Worm (Caenorhabditis elegans) whole organism, midembryonic: ENCODE data around the gene T28A11.16.

Source experiments
- T22C8.4 ChIP-seq: fragments of 200-800 bp; sonication (Bioruptor generic); IDR thresholded peaks from 2 replicates; pipeline ENCODE4 v1.3.6; 2022; ENCODE audit warnings: missing genetic modification characterization, missing compliant biosample characterization
- cog-1 ChIP-seq: sonication (generic microtip); optimal IDR thresholded peaks from 2 replicates; lab custom pipeline; 2016; ENCODE audit warnings: missing genetic modification characterization, missing compliant biosample characterization
- flt-1 ChIP-seq: fragments of 200-800 bp; sonication (Bioruptor generic); IDR thresholded peaks from 2 replicates; pipeline ENCODE4 v1.3.6; 2022; ENCODE audit warnings: missing genetic modification characterization, missing compliant biosample characterization
- klf-2 ChIP-seq: fragments of 200-800 bp; sonication (Bioruptor generic); conservative IDR thresholded peaks from 2 replicates; pipeline ENCODE4 v1.3.6; 2022; ENCODE audit warnings: missing genetic modification reagents, missing genetic modification characterization, missing compliant biosample characterization
- med-1 ChIP-seq: sonication (generic microtip); optimal IDR thresholded peaks from 2 replicates; lab custom pipeline; 2017; ENCODE audit warnings: missing genetic modification characterization, mild to moderate bottlenecking, missing compliant biosample characterization, antibody characterized with exemption, missing genetic modification reagents; ENCODE audit not compliant: insufficient read depth
- ref-1 ChIP-seq: fragments of 200-800 bp; sonication (Bioruptor generic); conservative IDR thresholded peaks from 2 replicates; pipeline ENCODE4 v1.3.6; 2022; ENCODE audit warnings: missing genetic modification reagents, missing genetic modification characterization, missing compliant biosample characterization
- tab-1 ChIP-seq: fragments of 200-800 bp; sonication (Bioruptor generic); IDR thresholded peaks from 2 replicates; pipeline ENCODE4 v1.3.6; 2022; ENCODE audit warnings: missing genetic modification characterization, missing compliant biosample characterization
- ztf-23 ChIP-seq: fragments of 200-800 bp; sonication (Bioruptor generic); IDR thresholded peaks from 2 replicates; pipeline ENCODE4 v1.3.6; 2022; ENCODE audit warnings: missing genetic modification reagents, missing genetic modification characterization, missing compliant biosample characterization
- ztf-29 ChIP-seq: fragments of 200-800 bp; sonication (Bioruptor generic); IDR thresholded peaks from 2 replicates; pipeline ENCODE4 v1.3.6; 2022; ENCODE audit warnings: missing genetic modification reagents, missing genetic modification characterization, missing compliant biosample characterization

T28A11.16 gene

DNA sequence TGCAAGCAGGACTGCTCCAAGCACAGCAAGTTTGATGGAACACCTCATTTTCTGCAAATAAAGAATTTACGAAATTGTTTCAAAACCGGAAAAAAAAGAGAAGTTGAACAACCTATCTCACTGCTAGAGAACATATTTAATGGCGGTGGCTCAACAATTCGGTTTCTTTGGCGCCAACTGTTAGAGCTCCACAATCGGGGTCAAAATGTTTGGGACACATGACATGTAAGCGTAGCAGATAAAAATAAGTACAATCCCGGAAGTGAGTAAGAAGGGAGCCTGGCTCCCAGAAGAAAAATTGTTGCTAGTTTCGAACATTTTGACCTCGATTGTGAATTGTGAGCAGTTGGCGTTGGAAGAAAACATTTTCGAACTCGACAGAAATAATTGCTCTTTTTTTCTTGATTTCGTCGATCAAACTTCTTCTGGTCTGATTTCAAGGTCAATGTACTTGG lies at the start of gene T28A11.16:
TSS of gene T28A11.16 (minus strand) at position 51 of the 455 bp plus-strand sequence.
- TF ChIP-seq ztf-29 (GFP tag; lab: Robert Waterston, UW) (no peak), med-1 (GFP tag; lab: Kevin White, UChicago) (no peak), T22C8.4 (GFP tag; lab: Robert Waterston, UW) (no peak), ref-1 (no peak), klf-2 (GFP tag; lab: Robert Waterston, UW) (no peak), cog-1 (no peak)

DNA sequence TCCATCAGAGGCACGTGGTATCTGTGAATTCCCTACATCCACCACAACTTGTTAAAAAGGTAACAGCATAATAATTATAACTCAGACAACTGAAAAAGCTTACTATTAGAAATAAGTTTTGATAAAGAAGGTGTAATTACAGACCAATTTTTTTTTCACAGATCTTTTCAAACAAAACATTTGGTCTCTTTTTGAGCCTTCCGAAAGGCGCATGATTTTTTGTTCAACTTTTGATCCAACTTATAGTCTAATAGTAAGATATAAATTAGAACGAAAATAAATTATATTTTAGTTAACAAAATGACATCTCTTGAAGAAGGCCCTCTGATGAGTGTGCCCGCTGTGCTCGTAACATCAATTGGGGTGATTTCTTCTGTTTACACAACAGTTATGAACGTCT lies 49.2 kb upstream of the T28A11.16 start, which contains the start of gene srbc-3:
TSS of gene srbc-3 (plus strand) at position 301 of the 400 bp plus-strand sequence.
- TF ChIP-seq tab-1 (GFP tag; lab: Robert Waterston, UW) (no peak), ztf-29 (GFP tag; lab: Robert Waterston, UW) (no peak), med-1 (GFP tag; lab: Kevin White, UChicago) (no peak), ref-1 (no peak), cog-1 (no peak), ztf-23 (GFP tag; lab: Robert Waterston, UW) (no peak), klf-2 (GFP tag; lab: Robert Waterston, UW) (no peak), T22C8.4 (GFP tag; lab: Robert Waterston, UW) (no peak), flt-1 (GFP tag; lab: Robert Waterston, UW) (no peak)

DNA sequence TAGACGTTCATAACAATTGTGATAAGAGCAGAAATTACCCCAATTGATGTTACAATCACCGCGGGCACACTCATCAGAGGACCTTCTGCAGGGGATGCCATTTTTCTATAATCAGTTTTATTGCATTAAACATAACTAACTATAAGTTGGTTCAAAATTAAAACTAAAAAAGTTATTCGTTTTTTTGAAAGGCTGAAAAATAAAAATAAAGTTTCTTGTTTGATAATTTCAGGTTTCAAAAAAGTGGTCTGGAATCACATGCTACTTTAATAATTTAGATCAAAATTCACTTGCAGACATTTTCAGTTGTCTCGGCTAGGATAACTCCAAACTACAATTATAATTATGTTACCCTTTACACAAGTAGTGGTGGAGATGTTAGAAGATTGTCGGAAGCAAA lies 42.9 kb upstream of the T28A11.16 start, which contains the start of gene srbc-1:
TSS of gene srbc-1 (minus strand) at position 101 of the 400 bp plus-strand sequence.
- TF ChIP-seq tab-1 (GFP tag; lab: Robert Waterston, UW): no peak
- TF ChIP-seq cog-1: no peak
- TF ChIP-seq flt-1 (GFP tag; lab: Robert Waterston, UW): no peak
- no peak for TF ChIP-seq ztf-23 (GFP tag; lab: Robert Waterston, UW)
- TF ChIP-seq med-1 (GFP tag; lab: Kevin White, UChicago): no peak
- TF ChIP-seq ref-1: no peak

- TF ChIP-seq flt-1 (GFP tag; lab: Robert Waterston, UW): no peak
Observed at ce11 chrV:3299437-3299836, 40.4 kb upstream of the T28A11.16 start.

DNA sequence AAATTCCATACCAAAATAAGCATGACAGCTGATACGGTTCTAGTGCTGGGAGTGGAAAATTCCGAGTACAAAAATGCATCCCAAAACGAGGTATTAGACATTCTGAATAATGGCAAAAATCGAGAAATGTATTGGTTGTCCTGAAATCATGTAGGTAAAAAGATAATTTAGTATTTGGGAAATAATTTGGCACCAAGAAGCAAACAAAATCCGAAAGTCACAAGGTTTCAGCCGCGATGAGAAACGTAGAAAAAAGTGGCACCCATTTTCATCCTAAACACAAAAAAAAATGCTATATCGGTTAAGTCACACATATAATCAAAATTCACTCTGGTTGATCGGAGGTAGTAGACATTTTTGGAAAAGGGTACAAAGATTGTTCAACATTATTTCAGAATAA lies 38.7 kb upstream of the T28A11.16 start, which contains the start of gene srx-122:
TSS of gene srx-122 (minus strand) at position 101 of the 400 bp plus-strand sequence.
- TF ChIP-seq ztf-29 (GFP tag; lab: Robert Waterston, UW): no peak
- no peak for TF ChIP-seq flt-1 (GFP tag; lab: Robert Waterston, UW)
- TF ChIP-seq ref-1: no peak
- no peak for TF ChIP-seq T22C8.4 (GFP tag; lab: Robert Waterston, UW)
- TF ChIP-seq klf-2 (GFP tag; lab: Robert Waterston, UW): no peak
- no peak for TF ChIP-seq med-1 (GFP tag; lab: Kevin White, UChicago)
- no peak for TF ChIP-seq ztf-23 (GFP tag; lab: Robert Waterston, UW)
- no peak for TF ChIP-seq tab-1 (GFP tag; lab: Robert Waterston, UW)
- no peak for TF ChIP-seq cog-1

ce11 chrV:3295368-3295767 lies 36.4 kb upstream of the T28A11.16 start:
- no peak for TF ChIP-seq klf-2 (GFP tag; lab: Robert Waterston, UW)
- no peak for TF ChIP-seq med-1 (GFP tag; lab: Kevin White, UChicago)
- TF ChIP-seq ztf-23 (GFP tag; lab: Robert Waterston, UW): no peak
- TF ChIP-seq flt-1 (GFP tag; lab: Robert Waterston, UW): no peak
- TF ChIP-seq ztf-29 (GFP tag; lab: Robert Waterston, UW): no peak
- no peak for TF ChIP-seq ref-1
- TF ChIP-seq T22C8.4 (GFP tag; lab: Robert Waterston, UW): no peak
- TF ChIP-seq cog-1: no peak
- no peak for TF ChIP-seq tab-1 (GFP tag; lab: Robert Waterston, UW)

ce11 chrV:3289267-3289666 lies 30.2 kb upstream of the T28A11.16 start, which contains the start of gene F35F10.6:
Gene F35F10.6, minus strand, starts transcription at chrV:3289367.
- no peak for TF ChIP-seq ztf-23 (GFP tag; lab: Robert Waterston, UW)
- no peak for TF ChIP-seq flt-1 (GFP tag; lab: Robert Waterston, UW)
- TF ChIP-seq cog-1: no peak
- TF ChIP-seq ref-1: no peak
- no peak for TF ChIP-seq tab-1 (GFP tag; lab: Robert Waterston, UW)
- TF ChIP-seq med-1 (GFP tag; lab: Kevin White, UChicago): no peak
- no peak for TF ChIP-seq klf-2 (GFP tag; lab: Robert Waterston, UW)
- TF ChIP-seq T22C8.4 (GFP tag; lab: Robert Waterston, UW): no peak
- no peak for TF ChIP-seq ztf-29 (GFP tag; lab: Robert Waterston, UW)

DNA sequence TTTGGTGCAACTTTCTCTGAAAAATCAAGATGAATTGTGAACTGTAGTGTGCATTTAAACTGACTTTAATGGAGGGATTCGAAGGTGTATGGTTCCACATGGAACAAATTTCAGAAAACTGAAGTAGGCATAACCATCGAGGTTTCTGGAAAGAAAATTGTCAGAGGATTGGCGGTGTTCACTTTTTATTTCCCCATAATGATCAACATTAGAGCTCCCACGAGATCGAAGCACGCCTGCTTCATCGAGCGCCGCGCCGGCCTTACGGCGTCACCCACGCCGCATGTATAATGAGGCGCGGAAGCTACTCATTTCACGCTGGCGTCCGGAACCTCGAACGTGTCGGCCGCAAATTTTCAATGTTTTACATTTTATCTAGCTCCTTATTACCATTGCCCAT lies 29.1 kb upstream of the T28A11.16 start:
- TF ChIP-seq ztf-23 (GFP tag; lab: Robert Waterston, UW) (no peak), ref-1 (no peak), cog-1 (no peak), med-1 (GFP tag; lab: Kevin White, UChicago) (no peak), klf-2 (GFP tag; lab: Robert Waterston, UW) (no peak), T22C8.4 (GFP tag; lab: Robert Waterston, UW) (no peak), flt-1 (GFP tag; lab: Robert Waterston, UW) (no peak), tab-1 (GFP tag; lab: Robert Waterston, UW) (no peak), ztf-29 (GFP tag; lab: Robert Waterston, UW) (no peak)

ce11 chrV:3287330-3287729 lies 28.3 kb upstream of the T28A11.16 start, which contains the start of gene F35F10.7:
Gene F35F10.7, minus strand, starts transcription at chrV:3287430.
- no peak for TF ChIP-seq klf-2 (GFP tag; lab: Robert Waterston, UW)
- no peak for TF ChIP-seq tab-1 (GFP tag; lab: Robert Waterston, UW)
- TF ChIP-seq med-1 (GFP tag; lab: Kevin White, UChicago): no peak
- no peak for TF ChIP-seq cog-1
- TF ChIP-seq ztf-23 (GFP tag; lab: Robert Waterston, UW): no peak
- no peak for TF ChIP-seq flt-1 (GFP tag; lab: Robert Waterston, UW)
- TF ChIP-seq ref-1: no peak
- no peak for TF ChIP-seq T22C8.4 (GFP tag; lab: Robert Waterston, UW)
- TF ChIP-seq ztf-29 (GFP tag; lab: Robert Waterston, UW): no peak
